Fruit fly (Drosophila melanogaster): ENCODE measurements around the gene CG5167.
A peak's percentile ranks its signal among the peaks of the same experiment; 100 is the strongest.

Gene CG5167

DNA sequence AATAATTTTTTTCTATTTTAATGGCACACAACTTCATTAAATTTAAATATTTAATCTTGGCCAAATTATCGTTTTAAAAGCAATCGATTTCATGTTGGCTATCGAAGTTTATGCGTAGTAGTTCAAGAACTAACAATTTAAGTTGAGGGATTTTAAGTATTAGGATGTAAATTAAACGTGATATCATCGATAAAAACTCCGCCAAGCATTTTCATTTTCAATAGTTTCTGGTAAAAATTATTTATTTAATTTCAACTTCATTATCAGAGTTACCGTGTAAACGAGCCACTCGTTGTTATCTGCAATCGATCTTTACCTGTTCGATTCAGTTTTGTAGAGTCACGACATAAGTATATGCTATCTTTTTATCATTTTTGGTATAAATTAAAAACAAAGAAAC is 3.4 kb upstream of the CG5167 start (continued):
- peak; percentile 94 for TF ChIP-seq CG8119 (GFP tag; IDR thresholded peaks at IDR 0.05)
- TF ChIP-seq CG6854 (GFP tag; optimal IDR thresholded peaks at IDR 0.05): peak; percentile 99
- TF ChIP-seq CG16779 (tag; optimal IDR thresholded peaks at IDR 0.05): peak; percentile 92
- peak; percentile 98 for TF ChIP-seq spab (GFP tag; optimal IDR thresholded peaks at IDR 0.05)
- peak; percentile 96 for TF ChIP-seq Sox14 (GFP tag; optimal IDR thresholded peaks at IDR 0.05)
- TF ChIP-seq CG15336 (GFP tag; IDR thresholded peaks at IDR 0.05): peak; percentile 95
- TF ChIP-seq CG6276 (GFP tag; optimal IDR thresholded peaks at IDR 0.05): peak; percentile 94
- TF ChIP-seq vri (GFP tag; optimal IDR thresholded peaks at IDR 0.05): peak; percentile 95
- TF ChIP-seq Blimp-1 (GFP tag; optimal IDR thresholded peaks at IDR 0.05): peak; percentile 93
- TF ChIP-seq Ets96B (tag; optimal IDR thresholded peaks at IDR 0.05): peak; percentile 98
- TF ChIP-seq Hr39 (GFP tag; optimal IDR thresholded peaks at IDR 0.05): peak; percentile 94
- TF ChIP-seq CG3032 (tag; optimal IDR thresholded peaks at IDR 0.05): peak; percentile 98
- TF ChIP-seq CG8632 (GFP tag; optimal IDR thresholded peaks at IDR 0.05): peak; percentile 97
- peak; percentile 96 for TF ChIP-seq CG6792 (GFP tag; optimal IDR thresholded peaks at IDR 0.05)
- TF ChIP-seq achi (GFP tag; optimal IDR thresholded peaks at IDR 0.05): peak; percentile 94
- peak; percentile 98 for TF ChIP-seq dsx (GFP tag; optimal IDR thresholded peaks at IDR 0.05; ENCODE audit: poor library complexity, severe bottlenecking)
- peak; percentile 92 for TF ChIP-seq Ets21C (GFP tag; optimal IDR thresholded peaks at IDR 0.05)
- TF ChIP-seq Sox15 (GFP tag; optimal IDR thresholded peaks at IDR 0.05): peak; percentile 90
- peak; percentile 99 for TF ChIP-seq cyc (GFP tag; optimal IDR thresholded peaks at IDR 0.05)
- TF ChIP-seq svp (GFP tag): peak; percentile 99
- TF ChIP-seq CG1621 (tag; optimal IDR thresholded peaks at IDR 0.05): peak; percentile 94
- peak; percentile 85 for TF ChIP-seq Gug (GFP tag; IDR thresholded peaks at IDR 0.05)
- TF ChIP-seq dac (GFP tag; optimal IDR thresholded peaks at IDR 0.05): peak; percentile 86
- peak; percentile 98 for TF ChIP-seq CG7368 (GFP tag; optimal IDR thresholded peaks at IDR 0.05)
- peak; percentile 93 for TF ChIP-seq acj6 (GFP tag; optimal IDR thresholded peaks at IDR 0.05)
- peak; percentile 100 for TF ChIP-seq CG6163 (GFP tag; IDR thresholded peaks at IDR 0.05)
- TF ChIP-seq Eip78C (GFP tag): peak; percentile 99
- peak; percentile 98 for TF ChIP-seq esn (GFP tag; optimal IDR thresholded peaks at IDR 0.05)
- peak; percentile 96 for TF ChIP-seq CG11902 (GFP tag; optimal IDR thresholded peaks at IDR 0.05)
- TF ChIP-seq CG6808 (GFP tag; optimal IDR thresholded peaks at IDR 0.05): peak; percentile 95
- TF ChIP-seq CG34406 (GFP tag; optimal IDR thresholded peaks at IDR 0.05): peak; percentile 97
- peak; percentile 97 for TF ChIP-seq Met (GFP tag; optimal IDR thresholded peaks at IDR 0.05)

DNA sequence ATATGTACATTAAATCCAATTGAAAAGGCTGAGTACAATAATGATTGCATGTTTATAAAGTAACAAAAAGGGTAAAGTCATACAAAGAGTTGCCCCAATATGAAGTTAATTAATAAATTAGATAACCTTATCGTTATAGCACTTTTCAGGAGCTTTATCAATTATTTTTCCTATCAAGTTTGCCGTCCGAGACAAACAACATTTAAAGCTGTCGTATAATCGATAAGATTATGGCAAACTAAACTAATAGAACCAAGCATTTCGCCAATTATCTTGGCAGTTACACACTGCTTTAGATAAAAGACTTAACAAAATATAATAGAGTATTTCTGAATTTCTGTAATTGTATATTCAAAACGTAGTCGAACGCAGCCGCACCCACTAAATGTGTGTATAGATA is 1.2 kb upstream of the CG5167 start:
- no peak for TF ChIP-seq CG32006 (GFP tag; optimal IDR thresholded peaks at IDR 0.05)
- TF ChIP-seq Ets21C (GFP tag; optimal IDR thresholded peaks at IDR 0.05): no peak
- peak; percentile 18 for TF ChIP-seq vri (GFP tag; optimal IDR thresholded peaks at IDR 0.05)
- peak; percentile 26 for TF ChIP-seq Eip93F (GFP tag; optimal IDR thresholded peaks at IDR 0.05)
- TF ChIP-seq CG10669 (GFP tag; optimal IDR thresholded peaks at IDR 0.05): no peak
- no peak for TF ChIP-seq CG3919 (GFP tag; optimal IDR thresholded peaks at IDR 0.05)
- no peak for TF ChIP-seq CG10631 (GFP tag; optimal IDR thresholded peaks at IDR 0.05)
- no peak for TF ChIP-seq dsx (GFP tag; optimal IDR thresholded peaks at IDR 0.05; ENCODE audit: poor library complexity, severe bottlenecking)
- no peak for TF ChIP-seq Eip75B (GFP tag; optimal IDR thresholded peaks at IDR 0.05)

DNA sequence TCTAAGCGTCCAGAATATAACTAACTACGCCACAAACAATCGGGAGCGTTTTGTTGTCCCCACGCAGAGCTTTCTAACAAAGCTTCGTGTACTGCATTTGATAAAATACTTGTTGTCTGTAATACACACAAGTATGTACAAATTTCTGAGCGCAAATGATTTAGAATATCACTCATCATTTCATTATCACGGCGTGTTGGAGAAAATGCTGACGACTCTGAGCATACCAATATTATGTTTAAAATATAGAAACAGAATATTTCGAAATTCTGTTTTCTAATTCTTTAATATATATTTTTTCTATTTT is 451 bp upstream of the CG5167 start, which contains the start of gene Cyp9f2:
TSS of gene Cyp9f2 (minus strand) at position 101 of the 307 bp plus-strand sequence.
- TF ChIP-seq Hr38 (GFP tag; optimal IDR thresholded peaks at IDR 0.05) (no peak), CG8119 (GFP tag; IDR thresholded peaks at IDR 0.05) (no peak), fkh (GFP tag; optimal IDR thresholded peaks at IDR 0.05) (no peak), CG11762 (GFP tag; optimal IDR thresholded peaks at IDR 0.05; ENCODE audit: insufficient read depth) (no peak), CG1621 (tag; optimal IDR thresholded peaks at IDR 0.05) (no peak), CG6276 (GFP tag; optimal IDR thresholded peaks at IDR 0.05) (no peak), lz (GFP tag; optimal IDR thresholded peaks at IDR 0.05) (no peak), Blimp-1 (GFP tag; optimal IDR thresholded peaks at IDR 0.05) (no peak), CG32006 (GFP tag; optimal IDR thresholded peaks at IDR 0.05) (no peak), Sox15 (GFP tag; optimal IDR thresholded peaks at IDR 0.05) (no peak), acj6 (GFP tag; optimal IDR thresholded peaks at IDR 0.05) (no peak), CG10631 (GFP tag; optimal IDR thresholded peaks at IDR 0.05) (no peak), CG7368 (GFP tag; optimal IDR thresholded peaks at IDR 0.05) (no peak), CG6854 (GFP tag; optimal IDR thresholded peaks at IDR 0.05) (no peak)
